Worm (Caenorhabditis elegans): ENCODE data around the gene C01G10.15.

C01G10.15 gene

DNA sequence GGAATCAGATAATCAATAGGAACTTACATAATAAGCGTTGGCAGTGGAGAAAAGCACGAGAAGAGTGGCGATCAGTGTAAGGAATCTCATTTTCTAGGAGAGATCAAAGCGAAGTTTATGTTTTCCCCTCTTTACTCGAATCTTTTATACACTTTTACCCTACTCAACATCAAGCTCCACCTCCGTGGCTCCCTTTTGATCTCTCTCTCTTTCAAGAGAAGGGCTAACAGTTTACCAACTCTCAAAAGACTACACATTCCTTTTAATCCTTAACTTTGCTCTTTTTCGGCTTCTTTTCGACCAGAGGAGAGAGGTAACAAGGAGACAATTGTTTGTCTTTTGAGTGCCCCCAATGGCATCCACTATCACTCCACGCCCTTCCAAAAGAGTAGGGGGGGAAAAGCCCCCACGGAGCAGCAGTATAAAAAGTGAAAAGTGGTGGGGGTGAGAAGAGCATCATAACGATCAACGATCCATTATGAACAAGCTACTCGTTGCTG is at the start of gene C01G10.15, which contains the start of gene C01G10.6:
Gene C01G10.15, minus strand, starts transcription at position 101 of the 500 bp plus-strand sequence.
Gene C01G10.6, plus strand, starts transcription at position 450 of the 500 bp plus-strand sequence.
- TF ChIP-seq ceh-79 (tag; optimal IDR thresholded peaks at IDR 0.05), result no peak
- no peak for TF ChIP-seq ztf-22 (GFP tag; optimal IDR thresholded peaks at IDR 0.05)
- TF ChIP-seq nhr-179 (tag; optimal IDR thresholded peaks at IDR 0.05), result no peak
- no peak for TF ChIP-seq lin-54 (GFP tag; optimal IDR thresholded peaks at IDR 0.05)
- no peak for TF ChIP-seq snpc-1.3 (tag; optimal IDR thresholded peaks at IDR 0.05; ENCODE audit: insufficient read depth)
- TF ChIP-seq akir-1 (GFP tag; optimal IDR thresholded peaks at IDR 0.05), result no peak
- no peak for TF ChIP-seq hmg-1.2 (GFP tag; IDR thresholded peaks at IDR 0.05)
- no peak for TF ChIP-seq efl-1 (GFP tag; optimal IDR thresholded peaks at IDR 0.05)
- TF ChIP-seq lsy-27 (tag; optimal IDR thresholded peaks at IDR 0.05; ENCODE audit: borderline replicate concordance, insufficient read depth), result no peak
- no peak for TF ChIP-seq unc-62 (GFP tag; optimal IDR thresholded peaks at IDR 0.05)
- TF ChIP-seq bed-1 (GFP tag; IDR thresholded peaks at IDR 0.05), result no peak
- TF ChIP-seq let-526 (GFP tag; IDR thresholded peaks at IDR 0.05), result no peak
- TF ChIP-seq lin-26 (GFP tag; IDR thresholded peaks at IDR 0.05), result no peak
- TF ChIP-seq mes-4 (tag; optimal IDR thresholded peaks at IDR 0.05), result no peak
- TF ChIP-seq Y53G8AR.9 (GFP tag; conservative IDR thresholded peaks at IDR 0.05), result no peak

ce11 chrV:15136772-15137171 is 49.7 kb upstream of the C01G10.15 start, which contains the start of gene aipl-1:
aipl-1 (minus strand) TSS chrV:15136801.
- TF ChIP-seq Y67H2A.10 (GFP tag; conservative IDR thresholded peaks at IDR 0.05) (0 out of 2 replicates have a peak, but pooled peaks have one; percentile 15), Y53F4B.3 (GFP tag; IDR thresholded peaks at IDR 0.05) (no peak), Y79H2A.3 (GFP tag; conservative IDR thresholded peaks at IDR 0.05) (no peak), ztf-3 (GFP tag; optimal IDR thresholded peaks at IDR 0.05) (no peak), lin-35 (GFP tag; optimal IDR thresholded peaks at IDR 0.05) (peak in 1 of 3 experiments; percentile 53), akir-1 (GFP tag; optimal IDR thresholded peaks at IDR 0.05) (no peak), tbx-9 (tag; optimal IDR thresholded peaks at IDR 0.05; ENCODE audit: borderline replicate concordance) (no peak), zim-3 (tag; optimal IDR thresholded peaks at IDR 0.05) (no peak), tlf-1 (GFP tag; optimal IDR thresholded peaks at IDR 0.05) (no peak), madf-3 (GFP tag; IDR thresholded peaks at IDR 0.05) (no peak), ztf-18 (tag; optimal IDR thresholded peaks at IDR 0.05) (no peak), nhr-80 (tag; optimal IDR thresholded peaks at IDR 0.05) (peak; percentile 2), aptf-2 (GFP tag; conservative IDR thresholded peaks at IDR 0.05) (0 out of 2 replicates have a peak, but pooled peaks have one; percentile 28), nhr-120 (GFP tag; IDR thresholded peaks at IDR 0.05) (no peak), bed-1 (GFP tag; IDR thresholded peaks at IDR 0.05) (no peak), bed-2 (GFP tag; IDR thresholded peaks at IDR 0.05) (no peak), ets-4 (GFP tag; optimal IDR thresholded peaks at IDR 0.05) (no peak), hrde-1 (tag; optimal IDR thresholded peaks at IDR 0.05; ENCODE audit: borderline replicate concordance) (no peak), B0261.1 (tag; optimal IDR thresholded peaks at IDR 0.05) (no peak), snpc-1.1 (tag; optimal IDR thresholded peaks at IDR 0.05; ENCODE audit: insufficient read depth) (no peak), C06A6.2 (GFP tag; conservative IDR thresholded peaks at IDR 0.05) (no peak), cebp-1 (GFP tag; IDR thresholded peaks at IDR 0.05) (0 out of 2 replicates have a peak, but pooled peaks have one; percentile 36), cebp-1 (tag; optimal IDR thresholded peaks at IDR 0.05) (no peak), snpc-3.4 (tag; optimal IDR thresholded peaks at IDR 0.05) (peak; percentile 25), madf-8 (GFP tag; conservative IDR thresholded peaks at IDR 0.05) (no peak), lsy-27 (tag; optimal IDR thresholded peaks at IDR 0.05; ENCODE audit: borderline replicate concordance, insufficient read depth) (no peak), ztf-25 (GFP tag; IDR thresholded peaks at IDR 0.05) (no peak), nfya-1 (tag; optimal IDR thresholded peaks at IDR 0.05; ENCODE audit: borderline replicate concordance, insufficient read depth) (no peak), K12H6.12 (tag; optimal IDR thresholded peaks at IDR 0.05) (no peak), ztf-28 (GFP tag; IDR thresholded peaks at IDR 0.05) (no peak), egl-44 (GFP tag; IDR thresholded peaks at IDR 0.05) (no peak), sdz-38 (tag; optimal IDR thresholded peaks at IDR 0.05) (no peak), fkh-3 (tag; optimal IDR thresholded peaks at IDR 0.05) (no peak), madf-6 (GFP tag; IDR thresholded peaks at IDR 0.05) (peak; percentile 40; the same call in 1 of the 2 replicates)

Measured in whole organism, young adult.